Worm (Caenorhabditis elegans): ENCODE data around the gene ptr-18.

ce11 chrII:12978658-12979057 is 13.3 kb downstream of the ptr-18 start:
- TF ChIP-seq aly-1 (tag; optimal IDR thresholded peaks at IDR 0.05) (no peak), B0310.2 (tag; optimal IDR thresholded peaks at IDR 0.05) (no peak), ets-7 (tag; optimal IDR thresholded peaks at IDR 0.05) (no peak)

Measured in whole organism, early embryonic.